Fruit fly (Drosophila melanogaster): ENCODE results near the gene CG3740.

dm6 chrX:1623163-1623562 lies 45.9 kb downstream of the CG3740 start:
- TF ChIP-seq EcR (GFP tag; optimal IDR thresholded peaks at IDR 0.05) = peak in 1 of 2 experiments; percentile 1
- TF ChIP-seq usp (GFP tag; optimal IDR thresholded peaks at IDR 0.05) = no peak
- TF ChIP-seq pan (optimal IDR thresholded peaks at IDR 0.05) = no peak
